Worm (Caenorhabditis elegans) whole organism, late embryonic: Measurements from ENCODE around the gene gstk-2.
A peak's percentile ranks its signal among the peaks of the same experiment; 100 is the strongest.

Source experiments
- C08G9.2 ChIP-seq: sonication (generic microtip); optimal IDR thresholded peaks from 2 replicates; lab custom pipeline; 2016; ENCODE audit warnings: mild to moderate bottlenecking, missing genetic modification characterization, moderate library complexity, missing compliant biosample characterization
- F13H6.1 ChIP-seq: sonication (generic microtip); optimal IDR thresholded peaks from 2 replicates; lab custom pipeline; 2016; ENCODE audit warnings: missing genetic modification characterization, missing compliant biosample characterization
- Y22D7AL.16 ChIP-seq: sonication (generic microtip); optimal IDR thresholded peaks from 2 replicates; lab custom pipeline; 2016; ENCODE audit warnings: missing genetic modification characterization, missing compliant biosample characterization
- ahr-1 ChIP-seq: sonication (generic microtip); optimal IDR thresholded peaks from 2 replicates; lab custom pipeline; 2016; ENCODE audit warnings: missing genetic modification characterization, missing compliant biosample characterization
- ama-1 ChIP-seq: fragments of 150-350 bp; optimal IDR thresholded peaks from 2 replicates; lab custom pipeline; 2014
- ceh-14 ChIP-seq: sonication (generic microtip); optimal IDR thresholded peaks from 2 replicates; lab custom pipeline; 2016; ENCODE audit warnings: missing genotype, missing genetic modification characterization, missing compliant biosample characterization
- ceh-18 ChIP-seq: sonication (generic microtip); optimal IDR thresholded peaks from 2 replicates; lab custom pipeline; 2016; ENCODE audit warnings: missing genetic modification characterization, missing compliant biosample characterization
- ceh-19 ChIP-seq: fragments of 200-800 bp; sonication (Bioruptor generic); optimal IDR thresholded peaks from 2 replicates; lab custom pipeline; 2018; ENCODE audit warnings: mild to moderate bottlenecking, missing genetic modification characterization, missing compliant biosample characterization
- ceh-2 ChIP-seq: sonication (generic microtip); optimal IDR thresholded peaks from 2 replicates; lab custom pipeline; 2016; ENCODE audit warnings: missing genotype, missing genetic modification characterization, missing compliant biosample characterization
- ceh-30 ChIP-seq: fragments of 150-350 bp; optimal IDR thresholded peaks from 2 replicates; lab custom pipeline; 2014; ENCODE audit warnings: missing biosample characterization, missing genetic modification characterization
- ceh-31 ChIP-seq: sonication (generic microtip); optimal IDR thresholded peaks from 2 replicates; lab custom pipeline; 2016; ENCODE audit warnings: missing genetic modification characterization, missing compliant biosample characterization
- ceh-34 ChIP-seq: sonication (generic microtip); optimal IDR thresholded peaks from 2 replicates; lab custom pipeline; 2016; ENCODE audit warnings: mild to moderate bottlenecking, missing genetic modification characterization, missing compliant biosample characterization
- ceh-48 ChIP-seq: sonication (generic microtip); optimal IDR thresholded peaks from 2 replicates; lab custom pipeline; 2016; ENCODE audit warnings: missing genetic modification characterization, inconsistent platforms, missing compliant biosample characterization
- ceh-9 ChIP-seq: sonication (generic microtip); optimal IDR thresholded peaks from 2 replicates; lab custom pipeline; 2016; ENCODE audit warnings: mild to moderate bottlenecking, missing genetic modification characterization, inconsistent platforms, missing compliant biosample characterization
- dmd-4 ChIP-seq: sonication (generic microtip); optimal IDR thresholded peaks from 2 replicates; lab custom pipeline; 2016; ENCODE audit warnings: borderline replicate concordance, missing genetic modification characterization, missing compliant biosample characterization
- elt-2 ChIP-seq: sonication (generic microtip); optimal IDR thresholded peaks from 2 replicates; lab custom pipeline; 2016; ENCODE audit warnings: missing genetic modification reagents, missing genetic modification characterization, missing compliant biosample characterization
- elt-4 ChIP-seq: sonication (generic microtip); optimal IDR thresholded peaks from 2 replicates; lab custom pipeline; 2016; ENCODE audit warnings: missing genetic modification characterization, missing compliant biosample characterization
- ets-4 ChIP-seq: sonication (generic microtip); optimal IDR thresholded peaks from 2 replicates; lab custom pipeline; 2016; ENCODE audit warnings: missing genetic modification characterization, missing compliant biosample characterization
- eyg-1 ChIP-seq: sonication (generic microtip); optimal IDR thresholded peaks from 2 replicates; lab custom pipeline; 2016; ENCODE audit warnings: missing genotype, missing genetic modification characterization, missing compliant biosample characterization
- fkh-10 ChIP-seq: fragments of 150-350 bp; optimal IDR thresholded peaks from 2 replicates; lab custom pipeline; 2014; ENCODE audit warnings: missing biosample characterization, missing genetic modification reagents, missing genetic modification characterization
- fkh-6 ChIP-seq: sonication (generic microtip); optimal IDR thresholded peaks from 2 replicates; lab custom pipeline; 2016; ENCODE audit warnings: missing genetic modification characterization, missing compliant biosample characterization
- gmeb-2 ChIP-seq: sonication (generic microtip); optimal IDR thresholded peaks from 2 replicates; lab custom pipeline; 2016; ENCODE audit warnings: missing genetic modification characterization, inconsistent platforms, missing compliant biosample characterization
- hlh-30 ChIP-seq: sonication (generic microtip); optimal IDR thresholded peaks from 2 replicates; lab custom pipeline; 2017; ENCODE audit warnings: antibody characterized with exemption, missing genetic modification characterization, missing compliant biosample characterization; ENCODE audit not compliant: insufficient read depth
- hlh-6 ChIP-seq: sonication (generic microtip); optimal IDR thresholded peaks from 2 replicates; lab custom pipeline; 2016; ENCODE audit warnings: missing genotype, missing genetic modification characterization, missing compliant biosample characterization
- lim-6 ChIP-seq: sonication (generic microtip); optimal IDR thresholded peaks from 2 replicates; lab custom pipeline; 2016; ENCODE audit warnings: missing genetic modification characterization, missing compliant biosample characterization
- lin-11 ChIP-seq: fragments of 200-800 bp; sonication (Bioruptor generic); optimal IDR thresholded peaks from 2 replicates; lab custom pipeline; 2018; ENCODE audit warnings: mild to moderate bottlenecking, missing genetic modification characterization, missing compliant biosample characterization
- madf-2 ChIP-seq: sonication (generic microtip); optimal IDR thresholded peaks from 2 replicates; lab custom pipeline; 2017; ENCODE audit warnings: missing genetic modification characterization, missing compliant biosample characterization
- nfya-1 ChIP-seq: sonication (generic microtip); optimal IDR thresholded peaks from 2 replicates; lab custom pipeline; 2017; ENCODE audit warnings: missing genetic modification characterization, mild to moderate bottlenecking, missing compliant biosample characterization, antibody characterized with exemption, moderate library complexity
- nhr-232 ChIP-seq: sonication (generic microtip); optimal IDR thresholded peaks from 2 replicates; lab custom pipeline; 2016; ENCODE audit warnings: missing genetic modification characterization, missing compliant biosample characterization
- npax-4 ChIP-seq: sonication (generic microtip); optimal IDR thresholded peaks from 2 replicates; lab custom pipeline; 2016; ENCODE audit warnings: missing genetic modification characterization, missing compliant biosample characterization
- pax-1 ChIP-seq: fragments of 150-350 bp; optimal IDR thresholded peaks from 2 replicates; lab custom pipeline; 2014; ENCODE audit warnings: missing biosample characterization, missing genetic modification characterization
- pqm-1 ChIP-seq: sonication (generic microtip); optimal IDR thresholded peaks from 2 replicates; lab custom pipeline; 2016; ENCODE audit warnings: missing genetic modification characterization, missing compliant biosample characterization
- ref-2 ChIP-seq: sonication (generic microtip); optimal IDR thresholded peaks from 2 replicates; lab custom pipeline; 2016; ENCODE audit warnings: missing genetic modification characterization, missing compliant biosample characterization
- sdc-2 ChIP-seq: sonication (generic microtip); optimal IDR thresholded peaks from 2 replicates; lab custom pipeline; 2016; ENCODE audit warnings: missing genotype, missing genetic modification characterization, missing compliant biosample characterization
- sox-2 ChIP-seq: fragments of 200-800 bp; sonication (Bioruptor generic); IDR thresholded peaks from 2 replicates; pipeline ENCODE4 v1.3.6; 2022; ENCODE audit warnings: missing genetic modification reagents, missing genetic modification characterization, missing compliant biosample characterization
- syd-9 ChIP-seq: sonication (generic microtip); optimal IDR thresholded peaks from 2 replicates; lab custom pipeline; 2016; ENCODE audit warnings: mild to moderate bottlenecking, missing genetic modification characterization, moderate library complexity, missing compliant biosample characterization
- tbx-2 ChIP-seq: sonication (generic microtip); optimal IDR thresholded peaks from 2 replicates; lab custom pipeline; 2016; ENCODE audit warnings: missing genetic modification characterization, missing compliant biosample characterization
- tbx-7 ChIP-seq: sonication (generic microtip); optimal IDR thresholded peaks from 2 replicates; lab custom pipeline; 2016; ENCODE audit warnings: missing genotype, missing genetic modification characterization, missing compliant biosample characterization
- ttx-3 ChIP-seq: sonication (generic microtip); optimal IDR thresholded peaks from 2 replicates; lab custom pipeline; 2016; ENCODE audit warnings: missing genetic modification reagents, missing genetic modification characterization, missing compliant biosample characterization
- unc-3 ChIP-seq, 2 experiments: fragments of 200-800 bp in 1 of 2; sonication (Bioruptor generic) in 1 of 2; sonication (generic microtip) in 1 of 2; conservative IDR thresholded peaks in 1 of 2; optimal IDR thresholded peaks in 1 of 2; 2 replicates each; pipeline versions ENCODE4 v1.3.6 to Lab custom; 2016 to 2022; ENCODE audit warnings: missing compliant biosample characterization in 2 of 2, missing genetic modification characterization in 2 of 2, missing genetic modification reagents in 1 of 2
- unc-42 ChIP-seq: sonication (generic microtip); optimal IDR thresholded peaks from 2 replicates; lab custom pipeline; 2016; ENCODE audit warnings: missing genotype, missing genetic modification characterization, missing compliant biosample characterization
- unc-55 ChIP-seq: sonication (generic microtip); optimal IDR thresholded peaks from 2 replicates; lab custom pipeline; 2017; ENCODE audit warnings: missing biosample characterization, missing genetic modification reagents, missing genetic modification characterization
- zip-5 ChIP-seq: sonication (generic microtip); optimal IDR thresholded peaks from 2 replicates; lab custom pipeline; 2016; ENCODE audit warnings: missing genetic modification characterization, missing compliant biosample characterization
- ztf-16 ChIP-seq: sonication (generic microtip); optimal IDR thresholded peaks from 2 replicates; lab custom pipeline; 2017; ENCODE audit warnings: missing genetic modification characterization, missing compliant biosample characterization

Gene gstk-2

DNA sequence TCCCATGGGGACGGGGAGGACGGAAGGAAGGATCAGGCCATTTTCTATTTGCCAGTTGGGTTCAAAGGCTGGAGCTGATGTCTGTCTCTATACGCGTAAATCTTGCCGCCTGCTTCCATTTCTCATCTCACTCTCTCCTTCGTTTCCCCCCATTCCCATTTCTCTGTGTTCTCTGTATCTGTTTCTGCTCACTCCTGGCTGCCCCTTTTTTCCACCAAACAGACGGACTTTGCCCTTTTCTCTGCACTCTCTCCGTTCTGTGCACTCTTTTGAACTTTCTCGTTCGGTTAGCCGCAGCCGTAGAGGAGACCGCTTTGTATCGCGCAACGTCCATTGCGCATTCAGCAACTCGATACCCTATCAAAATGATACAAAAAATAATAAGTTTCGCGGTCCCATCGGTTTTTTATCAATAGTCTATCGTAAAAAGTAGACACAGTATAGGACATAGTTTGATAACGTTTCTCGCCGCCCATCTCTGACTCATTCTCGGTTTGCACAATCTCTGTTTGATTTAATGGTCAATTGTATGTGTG, 6.6 kb downstream of the gstk-2 start:
- TF ChIP-seq ceh-34 (tag; lab: Kevin White, UChicago) (peak; percentile 83), ztf-16 (tag; lab: Kevin White, UChicago) (peak; percentile 6), madf-2 (no peak), fkh-10 (GFP tag; lab: Kevin White, UChicago) (no peak), ref-2 (tag; lab: Kevin White, UChicago) (peak; percentile 45), elt-4 (tag; lab: Kevin White, UChicago) (no peak), C08G9.2 (tag; lab: Kevin White, UChicago) (peak; percentile 45), ceh-18 (tag; lab: Kevin White, UChicago) (peak; percentile 75), F13H6.1 (tag; lab: Kevin White, UChicago) (peak; percentile 52), fkh-6 (tag; lab: Kevin White, UChicago) (peak; percentile 50), nfya-1 (peak; percentile 80), syd-9 (tag; lab: Kevin White, UChicago) (peak; percentile 39), sdc-2 (tag; lab: Kevin White, UChicago) (peak; percentile 47), tbx-2 (tag; lab: Kevin White, UChicago) (peak; percentile 70), eyg-1 (tag; lab: Kevin White, UChicago) (peak; percentile 24), ceh-2 (peak; percentile 9), ttx-3 (tag; lab: Kevin White, UChicago) (no peak), hlh-6 (tag; lab: Kevin White, UChicago) (peak; percentile 27), dmd-4 (peak; percentile 67), pqm-1 (tag; lab: Kevin White, UChicago) (no peak), ceh-31 (peak; percentile 80), ets-4 (tag; lab: Kevin White, UChicago) (peak; percentile 12), ceh-14 (tag; lab: Kevin White, UChicago) (peak; percentile 50), ceh-30 (tag; lab: Kevin White, UChicago) (peak; percentile 28), ceh-48 (tag; lab: Kevin White, UChicago) (no peak), unc-42 (tag; lab: Kevin White, UChicago) (peak; percentile 51), ceh-19 (GFP tag; lab: Kevin White, UChicago) (peak; percentile 43), unc-55 (GFP tag; lab: Kevin White, UChicago) (peak; percentile 52), tbx-7 (tag; lab: Kevin White, UChicago) (peak; percentile 6), elt-2 (tag; lab: Kevin White, UChicago) (peak; percentile 96)

DNA sequence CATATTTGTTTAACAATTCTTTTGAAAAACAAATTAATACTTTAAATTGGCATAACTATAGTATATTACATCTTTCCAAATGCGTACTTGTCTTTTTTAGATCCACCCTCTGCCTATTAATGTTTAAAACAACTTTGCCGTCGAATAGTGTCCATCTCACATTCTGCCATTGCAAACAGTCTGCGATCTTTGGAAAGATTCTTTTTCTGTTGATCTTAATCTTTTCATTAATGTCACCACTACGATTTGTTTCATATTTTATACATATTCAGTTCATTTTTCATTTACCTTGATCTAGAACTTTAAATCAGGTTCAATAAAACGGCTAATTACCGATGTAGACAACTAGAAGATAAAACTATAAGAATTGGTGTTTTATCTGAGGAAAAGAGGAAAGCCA, 7.4 kb downstream of the gstk-2 start:
- no peak for TF ChIP-seq madf-2
- no peak for TF ChIP-seq ceh-34 (tag; lab: Kevin White, UChicago)
- no peak for TF ChIP-seq hlh-6 (tag; lab: Kevin White, UChicago)
- TF ChIP-seq ceh-9 (tag; lab: Kevin White, UChicago) = no peak
- TF ChIP-seq unc-3 (GFP tag; conservative IDR thresholded peaks at IDR 0.05; lab: Robert Waterston, UW) = no peak
- TF ChIP-seq unc-3 (tag; optimal IDR thresholded peaks at IDR 0.05; lab: Kevin White, UChicago) = no peak
- no peak for TF ChIP-seq hlh-30
- no peak for TF ChIP-seq pax-1 (tag; lab: Kevin White, UChicago)
- no peak for TF ChIP-seq lin-11 (tag; lab: Kevin White, UChicago)
- no peak for TF ChIP-seq elt-4 (tag; lab: Kevin White, UChicago)
- TF ChIP-seq elt-2 (tag; lab: Kevin White, UChicago) = no peak
- no peak for TF ChIP-seq ceh-14 (tag; lab: Kevin White, UChicago)
- TF ChIP-seq tbx-2 (tag; lab: Kevin White, UChicago) = no peak
- TF ChIP-seq ets-4 (tag; lab: Kevin White, UChicago) = no peak
- no peak for TF ChIP-seq nhr-232 (tag; lab: Kevin White, UChicago)
- no peak for TF ChIP-seq ceh-30 (tag; lab: Kevin White, UChicago)
- no peak for TF ChIP-seq syd-9 (tag; lab: Kevin White, UChicago)

DNA sequence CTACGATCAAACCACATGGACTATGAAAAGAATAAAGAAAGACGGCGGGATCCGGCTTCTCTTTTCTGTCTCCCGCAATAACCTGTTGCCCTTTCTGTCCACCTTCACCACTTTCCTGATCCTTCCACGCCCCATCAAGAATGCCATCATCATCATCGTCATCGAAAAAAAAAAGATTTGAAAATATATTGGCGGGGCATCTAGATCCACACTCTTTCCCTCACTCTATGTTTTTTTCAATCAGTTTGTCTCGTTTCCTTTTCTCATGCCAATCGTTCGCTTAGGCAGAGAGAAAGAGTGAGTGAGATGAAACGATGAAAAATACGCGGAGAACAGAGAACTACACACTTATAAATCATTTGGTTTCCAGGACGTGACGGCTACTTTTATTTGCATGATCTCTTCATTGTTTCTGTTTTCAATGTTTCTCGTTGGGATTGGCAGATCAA, 8.5 kb downstream of the gstk-2 start:
- TF ChIP-seq ahr-1 (tag; lab: Kevin White, UChicago) = no peak
- no peak for TF ChIP-seq fkh-6 (tag; lab: Kevin White, UChicago)
- no peak for TF ChIP-seq unc-3 (GFP tag; conservative IDR thresholded peaks at IDR 0.05; lab: Robert Waterston, UW)
- no peak for TF ChIP-seq unc-3 (tag; optimal IDR thresholded peaks at IDR 0.05; lab: Kevin White, UChicago)
- TF ChIP-seq Y22D7AL.16 (tag; lab: Kevin White, UChicago) = no peak
- TF ChIP-seq zip-5 (tag; lab: Kevin White, UChicago) = no peak
- no peak for TF ChIP-seq ama-1 (lab: Kevin White, UChicago)
- no peak for TF ChIP-seq ceh-2
- TF ChIP-seq lim-6 (tag; lab: Kevin White, UChicago) = no peak
- TF ChIP-seq gmeb-2 = no peak
- TF ChIP-seq ceh-9 (tag; lab: Kevin White, UChicago) = no peak
- no peak for TF ChIP-seq nhr-232 (tag; lab: Kevin White, UChicago)
- no peak for TF ChIP-seq sox-2 (GFP tag; lab: Robert Waterston, UW)
- TF ChIP-seq npax-4 (tag; lab: Kevin White, UChicago) = no peak
- TF ChIP-seq ceh-19 (GFP tag; lab: Kevin White, UChicago) = no peak
- TF ChIP-seq ceh-31 = no peak
- no peak for TF ChIP-seq tbx-7 (tag; lab: Kevin White, UChicago)
- no peak for TF ChIP-seq eyg-1 (tag; lab: Kevin White, UChicago)
- no peak for TF ChIP-seq nfya-1
- TF ChIP-seq elt-2 (tag; lab: Kevin White, UChicago) = no peak
